Worm (Caenorhabditis elegans) whole organism, young adult: Measurements from ENCODE around the gene C43H6.12.

Experiments
- C06A6.2 ChIP-seq: fragments of 200-800 bp; sonication (Bioruptor generic); conservative IDR thresholded peaks from 2 replicates; pipeline ENCODE4 v1.3.6; 2022; ENCODE audit warnings: missing genetic modification characterization, missing compliant biosample characterization
- C17E4.6 ChIP-seq: fragments of 200-800 bp; sonication (Bioruptor generic); IDR thresholded peaks from 2 replicates; pipeline ENCODE4 v1.3.6; 2022; ENCODE audit warnings: missing genetic modification reagents, missing genetic modification characterization, missing compliant biosample characterization
- F22D6.2 ChIP-seq: sonication (generic microtip); optimal IDR thresholded peaks from 2 replicates; lab custom pipeline; 2016; ENCODE audit warnings: mild to moderate bottlenecking, missing genetic modification characterization, missing compliant biosample characterization
- F23B12.7 ChIP-seq: sonication (generic microtip); optimal IDR thresholded peaks from 2 replicates; lab custom pipeline; 2017; ENCODE audit warnings: missing genetic modification characterization, mild to moderate bottlenecking, missing compliant biosample characterization, antibody characterized with exemption, moderate library complexity; ENCODE audit not compliant: insufficient read depth
- F49E8.2 ChIP-seq: sonication (generic microtip); optimal IDR thresholded peaks from 3 replicates; lab custom pipeline; 2017; ENCODE audit warnings: missing genetic modification characterization, mild to moderate bottlenecking, missing compliant biosample characterization, antibody characterized with exemption, moderate library complexity; ENCODE audit not compliant: insufficient read depth
- Y56A3A.18 ChIP-seq: fragments of 200-800 bp; sonication (Bioruptor generic); IDR thresholded peaks from 2 replicates; pipeline ENCODE4 v1.3.6; 2022; ENCODE audit warnings: missing genetic modification reagents, missing genetic modification characterization, missing compliant biosample characterization
- Y95B8A.8 ChIP-seq: fragments of 200-800 bp; sonication (Bioruptor generic); IDR thresholded peaks from 2 replicates; pipeline ENCODE4 v1.3.6; 2022; ENCODE audit warnings: missing genetic modification reagents, missing genetic modification characterization, missing compliant biosample characterization
- ZK185.1 ChIP-seq: sonication (generic microtip); optimal IDR thresholded peaks from 2 replicates; lab custom pipeline; 2016; ENCODE audit warnings: mild to moderate bottlenecking, missing genetic modification characterization, missing compliant biosample characterization; ENCODE audit not compliant: poor library complexity, severe bottlenecking
- aptf-2 ChIP-seq: fragments of 200-800 bp; sonication (Bioruptor generic); conservative IDR thresholded peaks from 2 replicates; pipeline ENCODE4 v1.3.6; 2022; ENCODE audit warnings: missing genetic modification reagents, missing genetic modification characterization, missing compliant biosample characterization
- atf-7 ChIP-seq: sonication (generic microtip); optimal IDR thresholded peaks from 2 replicates; lab custom pipeline; 2017; ENCODE audit warnings: mild to moderate bottlenecking, missing genetic modification characterization, missing compliant biosample characterization
- attf-3 ChIP-seq: fragments of 200-800 bp; sonication (Bioruptor generic); conservative IDR thresholded peaks from 2 replicates; pipeline ENCODE4 v1.3.6; 2022; ENCODE audit warnings: missing genetic modification reagents, missing genetic modification characterization, missing compliant biosample characterization
- attf-6 ChIP-seq: fragments of 200-800 bp; sonication (Bioruptor generic); IDR thresholded peaks from 2 replicates; pipeline ENCODE4 v1.3.6; 2022; ENCODE audit warnings: missing genetic modification reagents, missing genetic modification characterization, missing compliant biosample characterization
- bed-1 ChIP-seq: fragments of 200-800 bp; sonication (Bioruptor generic); IDR thresholded peaks from 2 replicates; pipeline ENCODE4 v1.3.6; 2022; ENCODE audit warnings: missing genetic modification reagents, missing genetic modification characterization, missing compliant biosample characterization
- ceh-91 ChIP-seq: fragments of 200-800 bp; sonication (Bioruptor generic); IDR thresholded peaks from 2 replicates; pipeline ENCODE4 v1.3.6; 2022; ENCODE audit warnings: missing genetic modification reagents, missing genetic modification characterization, missing compliant biosample characterization
- dox-1 ChIP-seq: fragments of 200-800 bp; sonication (Bioruptor generic); IDR thresholded peaks from 2 replicates; pipeline ENCODE4 v1.3.6; 2022; ENCODE audit warnings: missing genetic modification reagents, missing genetic modification characterization, missing compliant biosample characterization
- egrh-3 ChIP-seq: fragments of 200-800 bp; sonication (Bioruptor generic); IDR thresholded peaks from 2 replicates; pipeline ENCODE4 v1.3.6; 2022; ENCODE audit warnings: missing genetic modification reagents, missing genetic modification characterization, missing compliant biosample characterization
- ekl-4 ChIP-seq: fragments of 200-800 bp; sonication (Bioruptor generic); IDR thresholded peaks from 2 replicates; pipeline ENCODE4 v1.3.6; 2022; ENCODE audit warnings: missing genetic modification reagents, missing genetic modification characterization, missing compliant biosample characterization
- ets-4 ChIP-seq: fragments of 200-800 bp; sonication (Bioruptor generic); optimal IDR thresholded peaks from 2 replicates; lab custom pipeline; 2018; ENCODE audit warnings: mild to moderate bottlenecking, missing genetic modification characterization, missing compliant biosample characterization
- hlh-12 ChIP-seq: sonication (generic microtip); optimal IDR thresholded peaks from 2 replicates; lab custom pipeline; 2016; ENCODE audit warnings: missing genetic modification characterization, missing compliant biosample characterization
- hrde-1 ChIP-seq: sonication (generic microtip); optimal IDR thresholded peaks from 2 replicates; lab custom pipeline; 2016; ENCODE audit warnings: missing genetic modification characterization, mild to moderate bottlenecking, missing compliant biosample characterization, moderate library complexity, missing genotype, missing genetic modification reagents, borderline replicate concordance
- let-526 ChIP-seq: fragments of 200-800 bp; sonication (Bioruptor generic); IDR thresholded peaks from 2 replicates; pipeline ENCODE4 v1.3.6; 2022; ENCODE audit warnings: missing genetic modification reagents, missing genetic modification characterization, missing compliant biosample characterization
- let-607 ChIP-seq, 2 experiments: fragments of 200-800 bp in 1 of 2; sonication (Bioruptor generic) in 1 of 2; sonication (generic microtip) in 1 of 2; optimal IDR thresholded peaks; 2 replicates each; lab custom pipeline; 2016 to 2018; ENCODE audit warnings: mild to moderate bottlenecking in 2 of 2, missing compliant biosample characterization in 2 of 2, missing genetic modification characterization in 2 of 2, moderate library complexity in 2 of 2, missing genotype in 1 of 2
- lin-26 ChIP-seq: fragments of 200-800 bp; sonication (Bioruptor generic); IDR thresholded peaks from 2 replicates; pipeline ENCODE4 v1.3.6; 2022; ENCODE audit warnings: missing genetic modification reagents, missing genetic modification characterization, missing compliant biosample characterization
- lsl-1 ChIP-seq: fragments of 200-800 bp; sonication (Bioruptor generic); optimal IDR thresholded peaks from 2 replicates; lab custom pipeline; 2018; ENCODE audit warnings: mild to moderate bottlenecking, missing genetic modification characterization, moderate library complexity, missing compliant biosample characterization
- lsy-27 ChIP-seq: sonication (generic microtip); optimal IDR thresholded peaks from 2 replicates; lab custom pipeline; 2017; ENCODE audit warnings: missing genetic modification characterization, mild to moderate bottlenecking, missing compliant biosample characterization, antibody characterized with exemption, missing genotype, borderline replicate concordance; ENCODE audit not compliant: insufficient read depth
- madf-6 ChIP-seq: fragments of 200-800 bp; sonication (Bioruptor generic); IDR thresholded peaks from 2 replicates; pipeline ENCODE4 v1.3.6; 2022; ENCODE audit warnings: missing genetic modification reagents, missing genetic modification characterization, missing compliant biosample characterization
- mel-28 ChIP-seq: sonication (generic microtip); optimal IDR thresholded peaks from 2 replicates; lab custom pipeline; 2016; ENCODE audit warnings: borderline replicate concordance, mild to moderate bottlenecking, missing genetic modification characterization, missing compliant biosample characterization
- mes-4 ChIP-seq: sonication (generic microtip); optimal IDR thresholded peaks from 2 replicates; lab custom pipeline; 2016; ENCODE audit warnings: missing genotype, missing genetic modification characterization, missing compliant biosample characterization
- mxl-1 ChIP-seq: sonication (generic microtip); optimal IDR thresholded peaks from 2 replicates; lab custom pipeline; 2016; ENCODE audit warnings: missing genetic modification characterization, missing compliant biosample characterization
- nhr-80 ChIP-seq: sonication (generic microtip); optimal IDR thresholded peaks from 2 replicates; lab custom pipeline; 2016; ENCODE audit warnings: missing genetic modification characterization, missing compliant biosample characterization
- tbp1 ChIP-seq: fragments of 200-800 bp; sonication (Bioruptor generic); optimal IDR thresholded peaks from 2 replicates; lab custom pipeline; 2018; ENCODE audit warnings: mild to moderate bottlenecking, missing genetic modification characterization, missing compliant biosample characterization
- zfh-2 ChIP-seq: fragments of 200-800 bp; sonication (Bioruptor generic); conservative IDR thresholded peaks from 2 replicates; pipeline ENCODE4 v1.3.6; 2022; ENCODE audit warnings: missing genetic modification reagents, missing genetic modification characterization, missing compliant biosample characterization
- ztf-6 ChIP-seq: fragments of 200-800 bp; sonication (Bioruptor generic); IDR thresholded peaks from 2 replicates; pipeline ENCODE4 v1.3.6; 2022; ENCODE audit warnings: missing genetic modification reagents, missing genetic modification characterization, missing compliant biosample characterization

C43H6.12 gene

DNA sequence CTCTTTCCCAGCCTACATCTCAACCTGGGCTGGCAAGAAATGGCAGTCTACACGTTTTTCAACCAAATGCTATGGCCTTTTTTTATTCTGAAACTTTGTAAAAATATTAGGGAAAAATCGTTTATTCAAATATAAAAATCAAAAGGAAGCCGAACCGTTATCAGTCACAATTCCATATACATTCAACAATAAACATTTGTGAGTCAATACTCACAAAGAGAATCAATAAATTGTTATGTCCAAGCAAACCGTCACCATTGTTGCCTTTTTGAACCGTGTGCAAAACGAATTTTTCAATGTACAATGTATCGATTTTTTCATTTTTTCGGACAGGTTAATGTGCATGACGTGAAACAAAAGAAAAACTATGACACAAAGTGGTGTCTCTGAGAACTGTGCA lies 40.3 kb upstream of the C43H6.12 start:
- TF ChIP-seq C17E4.6 (GFP tag; lab: Robert Waterston, UW) (no peak), mxl-1 (tag; lab: Kevin White, UChicago) (no peak), egrh-3 (no peak), tbp1 (GFP tag; lab: Kevin White, UChicago) (no peak)
- TF ChIP-seq, all 124 proteins: peak for 0

DNA sequence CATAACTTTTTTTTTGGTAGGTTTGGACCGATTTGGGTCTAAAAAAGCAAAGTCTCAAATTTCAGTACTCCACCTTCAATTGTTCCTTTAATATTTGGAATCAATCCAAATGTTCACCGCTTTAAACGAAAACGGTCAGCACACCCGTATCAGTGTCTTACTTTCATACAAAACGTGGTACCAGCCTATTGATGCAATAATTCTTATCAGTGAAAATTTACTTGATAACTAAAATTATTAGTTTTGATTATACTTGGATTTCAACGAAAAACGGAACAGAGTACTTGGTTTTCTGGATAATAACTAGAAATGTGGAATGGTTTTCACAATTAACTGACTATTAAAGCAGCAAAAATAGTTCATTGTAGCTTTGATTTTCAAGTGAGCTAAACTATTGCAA lies 38.8 kb upstream of the C43H6.12 start:
- TF ChIP-seq ekl-4 (GFP tag; lab: Robert Waterston, UW) = no peak
- TF ChIP-seq nhr-80 = peak; percentile 68

DNA sequence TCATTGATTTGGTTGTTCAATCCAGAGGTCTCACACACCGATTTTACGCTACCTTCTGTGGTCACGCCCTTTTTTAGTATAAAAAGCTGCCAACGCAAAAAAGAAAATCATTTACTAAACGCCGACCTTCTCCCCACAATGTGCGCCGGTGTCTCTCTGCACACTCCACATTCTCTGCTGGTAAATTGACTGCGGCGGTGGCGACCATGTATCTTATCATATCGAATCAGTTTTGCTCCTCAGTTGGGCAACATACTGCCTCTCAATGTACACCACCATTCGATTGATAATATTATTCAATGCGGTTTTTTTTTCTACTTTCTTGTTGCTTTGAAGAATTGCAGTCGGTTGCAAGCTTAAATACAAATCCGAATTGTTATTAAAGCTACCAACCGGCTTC lies 37.3 kb upstream of the C43H6.12 start:
- peak in 1 of 2 experiments; percentile 42 for TF ChIP-seq let-607 (tag; optimal IDR thresholded peaks at IDR 0.05; lab: Kevin White, UChicago)
- no peak for TF ChIP-seq C06A6.2 (GFP tag; lab: Robert Waterston, UW)
- TF ChIP-seq Y95B8A.8 (GFP tag; lab: Robert Waterston, UW) = no peak
- TF ChIP-seq aptf-2 (GFP tag; lab: Robert Waterston, UW) = no peak
- no peak for TF ChIP-seq Y56A3A.18
- TF ChIP-seq ets-4 = no peak
- TF ChIP-seq ceh-91 (GFP tag; lab: Robert Waterston, UW) = no peak
- no peak for TF ChIP-seq attf-3 (GFP tag; lab: Robert Waterston, UW)
- peak; percentile 22 for TF ChIP-seq tbp1 (GFP tag; lab: Kevin White, UChicago)
- TF ChIP-seq lin-26 (GFP tag; lab: Robert Waterston, UW) = no peak
- peak; percentile 8 for TF ChIP-seq F23B12.7 (tag; lab: Kevin White, UChicago)
- TF ChIP-seq bed-1 = no peak
- no peak for TF ChIP-seq attf-6
- peak; percentile 85 for TF ChIP-seq nhr-80
- TF ChIP-seq ztf-6 = no peak
- TF ChIP-seq dox-1 (GFP tag; lab: Robert Waterston, UW) = peak; percentile 69
- TF ChIP-seq atf-7 (tag; lab: Kevin White, UChicago) = peak; percentile 16

DNA sequence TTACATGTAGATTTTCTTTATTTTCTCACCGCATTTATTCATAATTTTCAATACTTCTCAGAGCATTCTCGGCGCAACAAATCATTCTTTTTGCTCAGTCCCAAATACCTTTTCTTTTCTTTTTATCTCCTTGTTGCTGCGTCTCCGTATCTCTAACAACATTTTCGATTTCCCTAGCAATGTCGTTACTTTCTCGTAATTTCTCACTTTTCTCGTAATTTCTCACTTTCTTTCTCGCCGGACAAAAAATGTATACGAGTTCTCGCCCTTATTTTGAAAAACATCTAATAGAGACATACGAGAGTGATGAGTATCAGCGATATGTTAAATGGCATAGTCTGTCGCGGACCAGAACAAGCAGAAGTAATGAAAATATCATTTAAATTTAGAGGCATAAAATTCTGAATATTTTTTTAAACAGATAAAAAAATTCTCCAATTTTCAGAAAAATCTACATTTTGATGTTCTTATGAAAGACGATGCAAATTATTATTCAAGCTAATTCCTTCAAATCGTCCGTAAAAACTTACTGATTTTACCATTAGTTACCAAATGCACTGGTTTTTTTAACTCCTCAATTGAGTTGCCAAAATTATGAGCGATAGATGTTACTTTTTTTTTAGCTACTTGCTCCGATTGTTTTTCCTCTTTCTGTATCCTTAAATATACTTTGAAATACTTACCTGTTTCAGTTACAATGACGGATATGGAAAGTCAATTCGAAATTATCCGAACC lies 33.9 kb upstream of the C43H6.12 start, which contains the start of gene F47G3.3:
F47G3.3 (plus strand) TSS at position 686 of the 736 bp plus-strand sequence.
- TF ChIP-seq F49E8.2 (tag; lab: Kevin White, UChicago) = no peak
- TF ChIP-seq lsy-27 (tag; lab: Kevin White, UChicago) = no peak
- no peak for TF ChIP-seq attf-3 (GFP tag; lab: Robert Waterston, UW)
- TF ChIP-seq lsl-1 (GFP tag; lab: Kevin White, UChicago) = no peak
- TF ChIP-seq ZK185.1 (tag; lab: Kevin White, UChicago) = no peak
- no peak for TF ChIP-seq hrde-1 (tag; lab: Kevin White, UChicago)
- no peak for TF ChIP-seq hlh-12 (tag; lab: Kevin White, UChicago)
- TF ChIP-seq mes-4 (tag; lab: Kevin White, UChicago) = no peak
- no peak for TF ChIP-seq egrh-3
- no peak for TF ChIP-seq Y95B8A.8 (GFP tag; lab: Robert Waterston, UW)
- no peak for TF ChIP-seq mel-28 (tag; lab: Kevin White, UChicago)

DNA sequence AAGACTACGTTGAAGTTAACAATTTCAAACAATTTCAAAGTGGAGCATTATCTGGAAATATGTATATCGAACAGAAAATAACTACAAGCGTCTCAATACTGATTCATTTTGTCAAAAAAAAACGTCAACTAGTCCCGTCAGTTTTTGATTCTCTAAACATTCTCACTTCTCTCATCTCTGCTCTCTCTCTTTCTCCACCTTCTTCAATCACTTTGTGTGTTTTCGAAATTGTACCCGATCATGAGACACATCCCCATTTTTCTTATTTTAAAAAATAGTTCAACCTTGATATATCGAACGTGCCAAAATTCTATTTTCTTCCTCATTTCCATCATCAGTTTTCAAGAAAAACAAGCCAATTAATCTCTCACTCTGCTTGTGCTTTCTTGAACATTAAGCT lies 28.6 kb upstream of the C43H6.12 start:
- no peak for TF ChIP-seq F22D6.2 (tag; lab: Kevin White, UChicago)
- TF ChIP-seq madf-6 (GFP tag; lab: Robert Waterston, UW) = no peak
- TF ChIP-seq let-526 (GFP tag; lab: Robert Waterston, UW) = no peak
- TF ChIP-seq zfh-2 (GFP tag; lab: Robert Waterston, UW) = no peak
- no peak for TF ChIP-seq hrde-1 (tag; lab: Kevin White, UChicago)
